Worm (Caenorhabditis elegans) whole organism, L2 larva: ENCODE results near the gene flh-1.

Experiments
- ama-1 ChIP-seq: fragments of 150-350 bp; optimal IDR thresholded peaks from 2 replicates; lab custom pipeline; 2018; ENCODE audit warnings: inconsistent platforms
- ceh-82 ChIP-seq: fragments of 150-350 bp; optimal IDR thresholded peaks from 2 replicates; lab custom pipeline; 2014; ENCODE audit warnings: missing biosample characterization, missing genetic modification characterization
- egl-27 ChIP-seq: sonication (generic microtip); optimal IDR thresholded peaks from 3 replicates; lab custom pipeline; 2017; ENCODE audit warnings: missing biosample characterization, missing genetic modification reagents, missing genetic modification characterization
- elt-3 ChIP-seq: sonication (generic microtip); optimal IDR thresholded peaks from 2 replicates; lab custom pipeline; 2017; ENCODE audit warnings: missing biosample characterization, missing genetic modification characterization
- nhr-12 ChIP-seq: fragments of 150-350 bp; optimal IDR thresholded peaks from 2 replicates; lab custom pipeline; 2014; ENCODE audit warnings: missing biosample characterization, missing genetic modification characterization
- skn-1 ChIP-seq: sonication (generic microtip); optimal IDR thresholded peaks from 2 replicates; lab custom pipeline; 2017; ENCODE audit warnings: missing biosample characterization, missing genetic modification characterization
- ztf-11 ChIP-seq: sonication (generic microtip); optimal IDR thresholded peaks from 2 replicates; lab custom pipeline; 2017; ENCODE audit warnings: missing biosample characterization, missing genetic modification characterization

- TF ChIP-seq elt-3 (no peak), ztf-11 (tag; lab: Kevin White, UChicago) (no peak), skn-1 (tag; lab: Kevin White, UChicago) (no peak), nhr-12 (tag; lab: Kevin White, UChicago) (no peak), egl-27 (tag; lab: Kevin White, UChicago) (no peak), ceh-82 (no peak), ama-1 (no peak)
These were observed 47.1 kb downstream of the flh-1 start for ce11 chrIV:9216956-9217355.
